Fruit fly (Drosophila melanogaster) whole organism, embryonic: ENCODE data around the gene CG33108.

Source experiments
- Antp ChIP-seq: fragments of 200-800 bp; sonication (Bioruptor generic); optimal IDR thresholded peaks from 3 replicates; lab custom pipeline; 2016; ENCODE audit warnings: missing biosample characterization, missing genetic modification characterization
- CG12219 ChIP-seq: fragments of 200-800 bp; sonication (Bioruptor generic); optimal IDR thresholded peaks from 3 replicates; lab custom pipeline; 2018; ENCODE audit warnings: missing biosample characterization, mild to moderate bottlenecking, missing genetic modification characterization
- CG13296 ChIP-seq: fragments of 200-800 bp; sonication (Bioruptor generic); optimal IDR thresholded peaks from 3 replicates; lab custom pipeline; 2018; ENCODE audit warnings: missing biosample characterization, mild to moderate bottlenecking, missing genetic modification characterization
- CG13624 ChIP-seq: fragments of 200-800 bp; sonication (Bioruptor generic); optimal IDR thresholded peaks from 2 replicates; lab custom pipeline; 2016; ENCODE audit warnings: missing biosample characterization, missing genetic modification characterization
- CG1647 ChIP-seq: fragments of 200-800 bp; sonication (Bioruptor generic); optimal IDR thresholded peaks from 3 replicates; lab custom pipeline; 2016; ENCODE audit warnings: missing biosample characterization, missing genetic modification characterization
- CG17328 ChIP-seq: fragments of 200-800 bp; sonication (Bioruptor generic); IDR thresholded peaks from 2 replicates; pipeline ENCODE4 v1.3.6; 2022; ENCODE audit warnings: missing biosample characterization, missing genetic modification characterization
- CG17912 ChIP-seq: fragments of 200-800 bp; sonication (Bioruptor generic); optimal IDR thresholded peaks from 2 replicates; lab custom pipeline; 2018; ENCODE audit warnings: missing biosample characterization, mild to moderate bottlenecking, missing genetic modification characterization
- CG30431 ChIP-seq: fragments of 200-800 bp; sonication (Bioruptor generic); optimal IDR thresholded peaks from 2 replicates; lab custom pipeline; 2017; ENCODE audit warnings: missing biosample characterization, missing genetic modification characterization
- CG3281 ChIP-seq: fragments of 200-800 bp; sonication (Bioruptor generic); optimal IDR thresholded peaks from 3 replicates; lab custom pipeline; 2017; ENCODE audit warnings: missing biosample characterization, mild to moderate bottlenecking, missing genetic modification characterization
- CG34376 ChIP-seq: fragments of 200-800 bp; sonication (Bioruptor generic); optimal IDR thresholded peaks from 2 replicates; lab custom pipeline; 2018; ENCODE audit warnings: missing biosample characterization, mild to moderate bottlenecking, missing genetic modification characterization
- CG6254 ChIP-seq: fragments of 200-800 bp; sonication (Bioruptor generic); optimal IDR thresholded peaks from 3 replicates; lab custom pipeline; 2017; ENCODE audit warnings: mild to moderate bottlenecking, missing biosample characterization, missing genetic modification reagents, missing genetic modification characterization
- CG6765 ChIP-seq: fragments of 200-800 bp; sonication (Bioruptor generic); optimal IDR thresholded peaks from 3 replicates; lab custom pipeline; 2017; ENCODE audit warnings: missing biosample characterization, mild to moderate bottlenecking, missing genetic modification characterization
- CG6854 ChIP-seq: fragments of 200-800 bp; sonication (Bioruptor generic); optimal IDR thresholded peaks from 3 replicates; lab custom pipeline; 2017; ENCODE audit warnings: missing biosample characterization, mild to moderate bottlenecking, missing genetic modification characterization
- CG7786 ChIP-seq: fragments of 200-800 bp; sonication (Bioruptor generic); optimal IDR thresholded peaks from 2 replicates; lab custom pipeline; 2016; ENCODE audit warnings: missing biosample characterization, missing genetic modification characterization
- CG8765 ChIP-seq: fragments of 200-800 bp; sonication (Bioruptor generic); IDR thresholded peaks from 2 replicates; pipeline ENCODE4 v1.3.6; 2022; ENCODE audit warnings: missing biosample characterization, missing genetic modification characterization
- CG9215 ChIP-seq: fragments of 200-800 bp; sonication (Bioruptor generic); IDR thresholded peaks from 2 replicates; pipeline ENCODE4 v1.3.6; 2022; ENCODE audit warnings: missing biosample characterization, missing genetic modification characterization
- Chrac-16 ChIP-seq: fragments of 200-800 bp; sonication (Bioruptor generic); optimal IDR thresholded peaks from 3 replicates; lab custom pipeline; 2016; ENCODE audit warnings: missing biosample characterization, missing genetic modification characterization
- Dad ChIP-seq: fragments of 200-800 bp; sonication (Bioruptor generic); optimal IDR thresholded peaks from 3 replicates; lab custom pipeline; 2016; ENCODE audit warnings: missing biosample characterization, missing genetic modification characterization
- HHEX ChIP-seq: fragments of 200-800 bp; sonication (Bioruptor generic); optimal IDR thresholded peaks from 3 replicates; lab custom pipeline; 2017; ENCODE audit warnings: missing biosample characterization, mild to moderate bottlenecking, missing genetic modification characterization, missing genetic modification reagents
- Hmr ChIP-seq: fragments of 200-800 bp; sonication (Bioruptor generic); optimal IDR thresholded peaks from 3 replicates; lab custom pipeline; 2017; ENCODE audit warnings: mild to moderate bottlenecking, missing biosample characterization, missing genetic modification reagents, missing genetic modification characterization
- MBD-R2 ChIP-seq: fragments of 200-800 bp; sonication (Bioruptor generic); IDR thresholded peaks from 2 replicates; pipeline ENCODE4 v1.3.6; 2022; ENCODE audit warnings: missing biosample characterization, missing genetic modification characterization
- MTF-1 ChIP-seq: fragments of 200-800 bp; sonication (Bioruptor generic); optimal IDR thresholded peaks from 2 replicates; lab custom pipeline; 2018; ENCODE audit warnings: missing biosample characterization, mild to moderate bottlenecking, missing genetic modification characterization, borderline replicate concordance
- PHDP ChIP-seq: fragments of 200-800 bp; sonication (Bioruptor generic); optimal IDR thresholded peaks from 3 replicates; lab custom pipeline; 2018; ENCODE audit warnings: missing biosample characterization, mild to moderate bottlenecking, missing genetic modification characterization, moderate library complexity
- Rfx ChIP-seq: fragments of 200-800 bp; sonication (Bioruptor generic); IDR thresholded peaks from 2 replicates; pipeline ENCODE4 v1.3.6; 2022; ENCODE audit warnings: missing biosample characterization, missing genetic modification characterization
- Trl ChIP-seq, 3 experiments: fragments of >200 bp in 2 of 3; fragments of 200-800 bp in 1 of 3; sonication (Bioruptor generic) in 1 of 3; optimal IDR thresholded peaks; 2 replicates in 1 of 3; 3 replicates in 2 of 3; lab custom pipeline; 2016 to 2017; ENCODE audit warnings: missing biosample characterization in 1 of 3, missing genetic modification characterization in 1 of 3
- Usf ChIP-seq: fragments of 200-800 bp; sonication (Bioruptor generic); optimal IDR thresholded peaks from 2 replicates; lab custom pipeline; 2017; ENCODE audit warnings: missing genotype, missing biosample characterization, missing genetic modification characterization
- YL-1 ChIP-seq: fragments of 200-800 bp; sonication (Bioruptor generic); optimal IDR thresholded peaks from 3 replicates; lab custom pipeline; 2017; ENCODE audit warnings: missing biosample characterization, mild to moderate bottlenecking, missing genetic modification characterization
- ato ChIP-seq: fragments of 200-800 bp; sonication (Bioruptor generic); IDR thresholded peaks from 2 replicates; pipeline ENCODE4 v1.3.6; 2022; ENCODE audit warnings: missing biosample characterization, missing genetic modification characterization; ENCODE audit not compliant: partially characterized antibody
- bab2 ChIP-seq: fragments of 200-800 bp; sonication (Bioruptor generic); optimal IDR thresholded peaks from 2 replicates; lab custom pipeline; 2016; ENCODE audit warnings: missing biosample characterization, missing genetic modification characterization
- da ChIP-seq: fragments of 200-800 bp; sonication (Bioruptor generic); optimal IDR thresholded peaks from 2 replicates; lab custom pipeline; 2016; ENCODE audit warnings: missing biosample characterization, missing genetic modification characterization
- dimm ChIP-seq: fragments of 200-800 bp; sonication (Bioruptor generic); IDR thresholded peaks from 2 replicates; pipeline ENCODE4 v1.3.6; 2022; ENCODE audit warnings: missing biosample characterization, missing genetic modification characterization
- gro ChIP-seq: fragments of 200-800 bp; sonication (Bioruptor generic); optimal IDR thresholded peaks from 2 replicates; lab custom pipeline; 2016; ENCODE audit warnings: missing biosample characterization, missing genetic modification characterization
- her ChIP-seq: fragments of 200-800 bp; sonication (Bioruptor generic); optimal IDR thresholded peaks from 2 replicates; lab custom pipeline; 2016; ENCODE audit warnings: missing biosample characterization, missing genetic modification characterization
- jumu ChIP-seq: fragments of 200-800 bp; sonication (Bioruptor generic); optimal IDR thresholded peaks from 3 replicates; lab custom pipeline; 2016; ENCODE audit warnings: missing biosample characterization, missing genetic modification characterization
- kay ChIP-seq: fragments of 200-800 bp; sonication (Bioruptor generic); optimal IDR thresholded peaks from 2 replicates; lab custom pipeline; 2016; ENCODE audit warnings: missing biosample characterization, missing genetic modification characterization
- lilli ChIP-seq: fragments of 200-800 bp; sonication (Bioruptor generic); optimal IDR thresholded peaks from 3 replicates; lab custom pipeline; 2016; ENCODE audit warnings: missing biosample characterization, missing genetic modification characterization
- lola ChIP-seq, 3 experiments: fragments of >200 bp in 2 of 3; fragments of 200-800 bp in 1 of 3; sonication (Bioruptor generic) in 1 of 3; optimal IDR thresholded peaks; 2 replicates each; lab custom pipeline; 2017 to 2019; ENCODE audit warnings: missing biosample characterization in 3 of 3, missing genetic modification characterization in 3 of 3, mild to moderate bottlenecking in 1 of 3, moderate library complexity in 1 of 3
- maf-S ChIP-seq: fragments of 200-800 bp; sonication (Bioruptor generic); optimal IDR thresholded peaks from 2 replicates; lab custom pipeline; 2016; ENCODE audit warnings: missing biosample characterization, missing genetic modification characterization
- org-1 ChIP-seq: fragments of 200-800 bp; sonication (Bioruptor generic); optimal IDR thresholded peaks from 2 replicates; lab custom pipeline; 2017; ENCODE audit warnings: missing biosample characterization, missing genetic modification characterization
- pita ChIP-seq: fragments of 200-800 bp; sonication (Bioruptor generic); optimal IDR thresholded peaks from 2 replicates; lab custom pipeline; 2017; ENCODE audit warnings: missing biosample characterization, mild to moderate bottlenecking, missing genetic modification characterization
- run ChIP-seq: fragments of 200-800 bp; sonication (Bioruptor generic); optimal IDR thresholded peaks from 3 replicates; lab custom pipeline; 2018; ENCODE audit warnings: missing biosample characterization, mild to moderate bottlenecking, missing genetic modification characterization
- sc ChIP-seq, 3 experiments: fragments of >200 bp in 2 of 3; fragments of 200-800 bp in 1 of 3; sonication (Bioruptor generic) in 1 of 3; optimal IDR thresholded peaks; 2 replicates in 2 of 3; 3 replicates in 1 of 3; lab custom pipeline; 2017; ENCODE audit warnings: mild to moderate bottlenecking in 1 of 3, missing biosample characterization in 1 of 3, missing genetic modification characterization in 1 of 3, missing genetic modification reagents in 1 of 3
- sna ChIP-seq: fragments of 200-800 bp; sonication (Bioruptor generic); IDR thresholded peaks from 2 replicates; pipeline ENCODE4 v1.3.6; 2022; ENCODE audit warnings: missing biosample characterization, missing genetic modification characterization; ENCODE audit not compliant: partially characterized antibody
- tap ChIP-seq: fragments of 200-800 bp; optimal IDR thresholded peaks from 3 replicates; lab custom pipeline; 2019; ENCODE audit warnings: missing biosample characterization, mild to moderate bottlenecking, missing genetic modification characterization, moderate library complexity
- tna ChIP-seq: fragments of 200-800 bp; sonication (Bioruptor generic); IDR thresholded peaks from 2 replicates; pipeline ENCODE4 v1.3.6; 2022; ENCODE audit warnings: missing biosample characterization, missing genetic modification characterization; ENCODE audit not compliant: partially characterized antibody
- ttk ChIP-seq: fragments of 200-800 bp; sonication (Bioruptor generic); IDR thresholded peaks from 2 replicates; pipeline ENCODE4 v2.1.2; 2022; ENCODE audit warnings: missing biosample characterization, missing genetic modification characterization
- unpg ChIP-seq: fragments of 200-800 bp; sonication (Bioruptor generic); optimal IDR thresholded peaks from 3 replicates; lab custom pipeline; 2018; ENCODE audit warnings: missing biosample characterization, mild to moderate bottlenecking, missing genetic modification characterization, moderate library complexity
- zen2 ChIP-seq: fragments of 200-800 bp; sonication (Bioruptor generic); IDR thresholded peaks from 3 replicates; pipeline ENCODE4 v1.3.6; 2022; ENCODE audit warnings: missing biosample characterization, missing genetic modification characterization; ENCODE audit not compliant: partially characterized antibody

The CG33108 gene

DNA sequence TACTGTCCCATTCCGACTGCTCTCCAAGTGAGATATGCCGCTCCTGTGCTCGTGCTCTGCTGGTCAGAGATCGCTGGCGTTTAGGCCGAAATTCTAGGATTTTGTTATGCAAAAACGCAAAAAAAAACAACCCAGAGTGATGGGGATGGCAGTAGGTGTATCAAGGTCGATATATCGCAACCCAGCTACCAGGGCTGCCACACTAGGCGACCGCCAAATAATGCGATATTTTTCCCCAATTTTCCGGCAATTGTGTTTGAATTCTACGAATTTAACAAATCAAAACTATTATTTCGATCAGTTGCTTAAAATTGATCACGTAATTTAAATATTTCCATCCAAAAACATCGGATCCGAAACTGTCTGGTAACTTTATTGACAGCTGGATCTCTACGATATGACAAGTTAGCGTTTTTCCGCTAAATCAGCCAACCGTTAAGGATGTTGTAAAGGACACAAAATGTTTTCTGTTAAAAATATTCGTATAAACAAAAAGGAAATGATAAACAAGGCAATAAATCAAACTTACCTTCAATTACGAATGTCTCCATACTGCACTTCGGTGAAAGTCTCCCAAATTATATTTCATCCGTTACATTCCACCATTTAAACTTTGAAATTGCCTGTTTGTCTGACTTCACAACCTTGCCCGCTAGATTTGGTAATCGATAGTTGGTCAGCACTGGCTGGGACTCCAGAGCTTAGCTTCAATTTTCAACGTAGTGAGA lies 42.2 kb downstream of the CG33108 start, which contains the start of gene spas (continued):
- TF ChIP-seq tna (GFP tag; lab: Robert Waterston, UW) (peak; percentile 79; the same call in 1 of the 2 replicates), CG12219 (peak; percentile 11), CG34376 (peak; percentile 37), CG7786 (peak; percentile 78), Chrac-16 (GFP tag; lab: Kevin White, UChicago) (peak; percentile 77), da (peak; percentile 65), gro (peak; percentile 14), Antp (GFP tag; lab: Kevin White, UChicago) (peak; percentile 70), CG30431 (peak; percentile 61), CG9215 (GFP tag; lab: Robert Waterston, UW) (peak; percentile 78), MTF-1 (no peak), YL-1 (GFP tag; lab: Kevin White, UChicago) (peak; percentile 65), ttk (GFP tag; lab: Robert Waterston, UW) (peak; percentile 67), HHEX (peak; percentile 44), CG13296 (GFP tag; lab: Kevin White, UChicago) (peak; percentile 37), Rfx (GFP tag; lab: Robert Waterston, UW) (peak; percentile 83), CG17328 (peak; percentile 79), PHDP (peak; percentile 46), jumu (peak; percentile 85), MBD-R2 (GFP tag; lab: Robert Waterston, UW) (peak; percentile 87), Dad (GFP tag; lab: Kevin White, UChicago) (peak; percentile 58), CG3281 (GFP tag; lab: Kevin White, UChicago) (peak; percentile 50), ato (GFP tag; lab: Robert Waterston, UW) (peak; percentile 86), CG6254 (GFP tag; lab: Kevin White, UChicago) (peak; percentile 22), unpg (GFP tag; lab: Kevin White, UChicago) (peak; percentile 59), CG6854 (GFP tag; lab: Kevin White, UChicago) (no peak), CG13624 (GFP tag; lab: Kevin White, UChicago) (peak; percentile 69), Hmr (GFP tag; lab: Kevin White, UChicago) (peak; percentile 71), CG8765 (GFP tag; lab: Robert Waterston, UW) (peak; percentile 85), pita (GFP tag; lab: Kevin White, UChicago) (no peak), bab2 (GFP tag; lab: Kevin White, UChicago) (peak; percentile 75), Usf (GFP tag; lab: Kevin White, UChicago) (peak; percentile 26), org-1 (peak; percentile 2), her (GFP tag; lab: Kevin White, UChicago) (peak; percentile 7), sna (peak; percentile 96), dimm (GFP tag; lab: Robert Waterston, UW) (peak; percentile 54), CG6765 (no peak), zen2 (GFP tag; lab: Robert Waterston, UW) (peak; percentile 80), kay (peak; percentile 30), CG17912 (no peak), Trl (optimal IDR thresholded peaks at IDR 0.05; lab: Kevin White, UChicago) (no peak), Trl (GFP tag; optimal IDR thresholded peaks at IDR 0.05; lab: Kevin White, UChicago) (peak; percentile 67), sc (optimal IDR thresholded peaks at IDR 0.05; lab: Kevin White, UChicago) (no peak), sc (GFP tag; optimal IDR thresholded peaks at IDR 0.05; lab: Kevin White, UChicago) (no peak), lilli (GFP tag; lab: Kevin White, UChicago) (peak; percentile 74), tap (tag; lab: Kevin White, UChicago) (no peak), lola (GFP tag; optimal IDR thresholded peaks at IDR 0.05; lab: Kevin White, UChicago) (peak in 1 of 3 experiments; percentile 70), run (tag; lab: Kevin White, UChicago) (no peak), CG1647 (GFP tag; lab: Kevin White, UChicago) (peak; percentile 28), maf-S (GFP tag; lab: Kevin White, UChicago) (peak; percentile 30)
